Worm (Caenorhabditis elegans) whole organism, young adult: Measurements from ENCODE around the gene mrps-28.
A peak's percentile ranks its signal among the peaks of the same experiment; 100 is the strongest.

Experiments used
- B0261.1 ChIP-seq: sonication (generic microtip); optimal IDR thresholded peaks from 2 replicates; lab custom pipeline; 2016; ENCODE audit warnings: mild to moderate bottlenecking, missing genetic modification characterization, moderate library complexity, missing compliant biosample characterization
- B0336.3 ChIP-seq: fragments of 200-800 bp; sonication (Bioruptor generic); IDR thresholded peaks from 2 replicates; pipeline ENCODE4 v1.3.6; 2022; ENCODE audit warnings: missing genetic modification characterization, missing compliant biosample characterization
- C06A6.2 ChIP-seq: fragments of 200-800 bp; sonication (Bioruptor generic); conservative IDR thresholded peaks from 2 replicates; pipeline ENCODE4 v1.3.6; 2022; ENCODE audit warnings: missing genetic modification characterization, missing compliant biosample characterization
- F37B4.10 ChIP-seq: fragments of 200-800 bp; sonication (Bioruptor generic); IDR thresholded peaks from 2 replicates; pipeline ENCODE4 v1.3.6; 2022; ENCODE audit warnings: missing genetic modification characterization, missing compliant biosample characterization
- F52B5.7 ChIP-seq: sonication (generic microtip); optimal IDR thresholded peaks from 2 replicates; lab custom pipeline; 2016; ENCODE audit warnings: mild to moderate bottlenecking, missing genetic modification characterization, missing compliant biosample characterization
- K12H6.12 ChIP-seq: fragments of 200-800 bp; sonication (Bioruptor generic); optimal IDR thresholded peaks from 2 replicates; lab custom pipeline; 2018; ENCODE audit warnings: mild to moderate bottlenecking, missing genetic modification characterization, missing compliant biosample characterization
- T07F8.4 ChIP-seq: sonication (generic microtip); optimal IDR thresholded peaks from 2 replicates; lab custom pipeline; 2016; ENCODE audit warnings: mild to moderate bottlenecking, missing genetic modification characterization, moderate library complexity, missing compliant biosample characterization
- T26A5.8 ChIP-seq: sonication (generic microtip); optimal IDR thresholded peaks from 2 replicates; lab custom pipeline; 2016; ENCODE audit warnings: missing genetic modification characterization, missing compliant biosample characterization
- Y53G8AR.9 ChIP-seq: fragments of 200-800 bp; sonication (Bioruptor generic); conservative IDR thresholded peaks from 2 replicates; pipeline ENCODE4 v1.3.6; 2022; ENCODE audit warnings: missing genetic modification reagents, missing genetic modification characterization, missing compliant biosample characterization
- Y67H2A.10 ChIP-seq: fragments of 200-800 bp; sonication (Bioruptor generic); conservative IDR thresholded peaks from 2 replicates; pipeline ENCODE4 v1.3.6; 2022; ENCODE audit warnings: missing genetic modification reagents, missing genetic modification characterization, missing compliant biosample characterization
- Y95B8A.8 ChIP-seq: fragments of 200-800 bp; sonication (Bioruptor generic); IDR thresholded peaks from 2 replicates; pipeline ENCODE4 v1.3.6; 2022; ENCODE audit warnings: missing genetic modification reagents, missing genetic modification characterization, missing compliant biosample characterization
- atf-7 ChIP-seq: sonication (generic microtip); optimal IDR thresholded peaks from 2 replicates; lab custom pipeline; 2017; ENCODE audit warnings: mild to moderate bottlenecking, missing genetic modification characterization, missing compliant biosample characterization
- ceh-40 ChIP-seq: fragments of 200-800 bp; sonication (Bioruptor generic); IDR thresholded peaks from 2 replicates; pipeline ENCODE4 v1.3.6; 2022; ENCODE audit warnings: missing genetic modification characterization, missing compliant biosample characterization
- dox-1 ChIP-seq: fragments of 200-800 bp; sonication (Bioruptor generic); IDR thresholded peaks from 2 replicates; pipeline ENCODE4 v1.3.6; 2022; ENCODE audit warnings: missing genetic modification reagents, missing genetic modification characterization, missing compliant biosample characterization
- dpff-1 ChIP-seq: sonication (generic microtip); optimal IDR thresholded peaks from 2 replicates; lab custom pipeline; 2017; ENCODE audit warnings: mild to moderate bottlenecking, missing genetic modification characterization, missing compliant biosample characterization
- egl-18 ChIP-seq: fragments of 200-800 bp; sonication (Bioruptor generic); IDR thresholded peaks from 2 replicates; pipeline ENCODE4 v1.3.6; 2022; ENCODE audit warnings: missing genetic modification reagents, missing genetic modification characterization, missing compliant biosample characterization
- ekl-4 ChIP-seq: fragments of 200-800 bp; sonication (Bioruptor generic); IDR thresholded peaks from 2 replicates; pipeline ENCODE4 v1.3.6; 2022; ENCODE audit warnings: missing genetic modification reagents, missing genetic modification characterization, missing compliant biosample characterization
- hmg-1.2 ChIP-seq: fragments of 200-800 bp; sonication (Bioruptor generic); IDR thresholded peaks from 2 replicates; pipeline ENCODE4 v1.3.6; 2022; ENCODE audit warnings: missing genetic modification reagents, missing genetic modification characterization, missing compliant biosample characterization
- hsf-1 ChIP-seq: fragments of 200-800 bp; sonication (Bioruptor generic); IDR thresholded peaks from 2 replicates; pipeline ENCODE4 v1.3.6; 2022; ENCODE audit warnings: missing genetic modification reagents, missing genetic modification characterization, missing compliant biosample characterization
- madf-10 ChIP-seq: sonication (generic microtip); optimal IDR thresholded peaks from 2 replicates; lab custom pipeline; 2016; ENCODE audit warnings: mild to moderate bottlenecking, missing genetic modification characterization, missing compliant biosample characterization
- madf-8 ChIP-seq: fragments of 200-800 bp; sonication (Bioruptor generic); conservative IDR thresholded peaks from 2 replicates; pipeline ENCODE4 v1.3.6; 2022; ENCODE audit warnings: missing genetic modification reagents, missing genetic modification characterization, missing compliant biosample characterization
- mcd-1 ChIP-seq: fragments of 200-800 bp; sonication (Bioruptor generic); IDR thresholded peaks from 2 replicates; pipeline ENCODE4 v1.3.6; 2022; ENCODE audit warnings: missing genetic modification reagents, missing genetic modification characterization, missing compliant biosample characterization
- rcor-1 ChIP-seq: fragments of 200-800 bp; sonication (Bioruptor generic); IDR thresholded peaks from 2 replicates; pipeline ENCODE4 v1.3.6; 2022; ENCODE audit warnings: missing genetic modification reagents, missing genetic modification characterization, missing compliant biosample characterization
- rpc-1 ChIP-seq, 2 experiments: fragments of 150-350 bp in 1 of 2; sonication (generic microtip) in 1 of 2; optimal IDR thresholded peaks; 2 replicates each; lab custom pipeline; 2014 to 2018; ENCODE audit warnings: missing biosample characterization in 1 of 2, missing genetic modification characterization in 1 of 2, missing genetic modification reagents in 1 of 2, missing genotype in 1 of 2
- sea-2 ChIP-seq: fragments of 200-800 bp; sonication (Bioruptor generic); IDR thresholded peaks from 2 replicates; pipeline ENCODE4 v1.3.6; 2022; ENCODE audit warnings: missing genetic modification characterization, missing compliant biosample characterization
- snpc-1.3 ChIP-seq: sonication (generic microtip); optimal IDR thresholded peaks from 2 replicates; lab custom pipeline; 2017; ENCODE audit warnings: missing genetic modification characterization, mild to moderate bottlenecking, missing compliant biosample characterization, antibody characterized with exemption, moderate library complexity, missing genotype, missing genetic modification reagents; ENCODE audit not compliant: insufficient read depth
- snpc-3.4 ChIP-seq: sonication (generic microtip); optimal IDR thresholded peaks from 2 replicates; lab custom pipeline; 2017; ENCODE audit warnings: missing genetic modification characterization, mild to moderate bottlenecking, missing compliant biosample characterization, antibody characterized with exemption, moderate library complexity, missing genotype, missing genetic modification reagents
- snpc-4 ChIP-seq, 5 experiments: fragments of 150-350 bp in 1 of 5; sonication (generic microtip) in 4 of 5; optimal IDR thresholded peaks; 2 replicates each; lab custom pipeline; 2014 to 2018; ENCODE audit warnings: missing genetic modification characterization in 5 of 5, missing biosample characterization in 3 of 5, antibody characterized with exemption in 2 of 5, mild to moderate bottlenecking in 2 of 5, missing compliant biosample characterization in 2 of 5, missing genotype in 2 of 5, moderate library complexity in 2 of 5, missing genetic modification reagents in 1 of 5
- tbp1 ChIP-seq: fragments of 200-800 bp; sonication (Bioruptor generic); optimal IDR thresholded peaks from 2 replicates; lab custom pipeline; 2018; ENCODE audit warnings: mild to moderate bottlenecking, missing genetic modification characterization, missing compliant biosample characterization
- unc-62 ChIP-seq: fragments of 150-350 bp; optimal IDR thresholded peaks from 2 replicates; lab custom pipeline; 2014; ENCODE audit warnings: missing biosample characterization, missing genetic modification reagents, missing genetic modification characterization
- zfh-2 ChIP-seq: fragments of 200-800 bp; sonication (Bioruptor generic); conservative IDR thresholded peaks from 2 replicates; pipeline ENCODE4 v1.3.6; 2022; ENCODE audit warnings: missing genetic modification reagents, missing genetic modification characterization, missing compliant biosample characterization
- ztf-26 ChIP-seq: sonication (generic microtip); optimal IDR thresholded peaks from 2 replicates; lab custom pipeline; 2017; ENCODE audit warnings: missing genetic modification characterization, missing compliant biosample characterization
- ztf-28 ChIP-seq: fragments of 200-800 bp; sonication (Bioruptor generic); IDR thresholded peaks from 2 replicates; pipeline ENCODE4 v1.3.6; 2022; ENCODE audit warnings: missing genetic modification reagents, missing genetic modification characterization, missing compliant biosample characterization

mrps-28 gene

DNA sequence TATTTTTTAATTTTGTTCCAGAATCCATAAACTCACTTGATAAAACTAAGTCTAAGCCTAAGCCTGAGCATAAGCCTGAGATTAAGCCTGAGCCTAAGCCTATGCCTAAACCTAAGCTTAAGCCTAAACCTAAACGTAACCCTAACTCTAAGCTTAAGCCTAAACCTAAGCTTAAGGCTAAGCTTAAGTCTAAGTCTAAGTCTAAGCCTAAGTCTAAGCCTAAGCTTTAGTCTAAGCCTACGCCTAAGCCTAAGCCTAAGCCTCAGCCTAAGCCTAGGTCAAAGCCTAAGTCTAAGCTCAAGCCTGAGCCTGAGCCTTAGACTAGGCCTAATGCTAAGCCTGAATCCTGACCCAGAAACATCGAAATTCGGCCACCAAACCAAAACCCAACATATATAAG, 20.5 kb downstream of the mrps-28 start (continued):
- no peak for TF ChIP-seq madf-8
- TF ChIP-seq snpc-4 (GFP tag; optimal IDR thresholded peaks at IDR 0.05; lab: Kevin White, UChicago) = no peak
- TF ChIP-seq snpc-4 (tag; optimal IDR thresholded peaks at IDR 0.05; lab: Kevin White, UChicago) = no peak
- TF ChIP-seq F37B4.10 = no peak
- no peak for TF ChIP-seq ekl-4 (GFP tag; lab: Robert Waterston, UW)

DNA sequence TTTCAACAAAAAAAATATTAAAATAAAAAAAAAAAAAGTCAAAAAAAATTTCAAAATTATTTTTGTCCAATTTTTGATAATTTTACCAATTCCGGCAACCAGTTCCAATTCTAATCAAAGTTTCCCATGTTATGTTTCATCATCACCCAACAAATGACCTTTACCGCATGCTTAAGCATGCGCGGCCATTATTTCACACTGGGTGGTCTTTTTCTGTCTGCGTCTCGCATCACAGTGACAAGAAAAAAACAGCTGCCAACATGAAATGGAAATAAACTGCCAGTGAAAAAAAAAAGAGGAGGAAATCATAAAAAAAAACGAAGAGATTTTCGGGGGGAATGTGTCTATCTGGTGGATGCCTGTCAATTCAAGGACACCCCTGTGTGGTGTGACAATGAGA, 22.3 kb downstream of the mrps-28 start:
- TF ChIP-seq hmg-1.2 (GFP tag; lab: Robert Waterston, UW) (peak; percentile 26; the same call in 1 of the 2 replicates), T07F8.4 (tag; lab: Kevin White, UChicago) (no peak)

DNA sequence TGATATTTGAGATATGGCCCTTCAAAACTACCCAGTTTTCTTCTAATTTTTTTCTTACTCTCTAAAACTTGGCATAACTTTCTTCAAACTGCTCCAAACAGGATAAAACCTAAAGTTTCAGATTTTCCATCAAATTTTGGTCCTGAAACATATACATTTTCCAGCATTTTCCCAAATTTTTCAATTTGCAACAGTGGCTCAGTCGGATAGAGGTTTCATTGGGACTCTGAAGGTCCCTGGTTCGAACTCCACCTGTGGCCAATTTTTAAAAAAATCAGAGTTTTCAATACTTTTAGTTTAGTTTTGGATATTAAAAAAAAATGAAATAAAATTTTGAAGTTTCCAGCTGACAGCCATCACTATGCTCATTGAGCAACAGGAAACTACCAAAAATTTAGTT, 23.7 kb downstream of the mrps-28 start:
- TF ChIP-seq tbp1 (GFP tag; lab: Kevin White, UChicago) (peak; percentile 74), egl-18 (GFP tag; lab: Robert Waterston, UW) (no peak), B0261.1 (peak; percentile 35), rpc-1 (optimal IDR thresholded peaks at IDR 0.05; lab: Kevin White, UChicago) (peak; percentile 29), rpc-1 (tag; optimal IDR thresholded peaks at IDR 0.05; lab: Kevin White, UChicago) (peak; percentile 66)

DNA sequence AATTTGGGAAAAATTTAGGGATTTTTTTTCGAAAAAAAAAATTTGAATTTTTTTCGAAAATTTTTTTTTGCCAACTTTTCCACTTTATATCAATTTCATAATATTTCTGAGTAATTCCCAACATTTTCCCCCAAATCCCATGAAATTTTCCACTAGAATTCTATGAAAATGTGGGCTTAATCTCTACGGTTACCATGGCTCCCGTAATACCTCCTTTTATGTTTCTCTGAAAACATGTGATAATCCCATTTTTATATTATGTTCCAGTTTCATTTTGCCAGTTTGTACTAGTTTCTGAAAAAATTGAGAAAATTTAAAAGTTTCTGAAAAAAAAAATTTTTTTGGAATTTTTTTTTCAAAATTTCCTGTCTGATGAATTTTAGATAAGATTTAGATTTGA, 24.2 kb downstream of the mrps-28 start:
- TF ChIP-seq ztf-28 (GFP tag; lab: Robert Waterston, UW) = no peak
- no peak for TF ChIP-seq Y95B8A.8 (GFP tag; lab: Robert Waterston, UW)
- TF ChIP-seq T26A5.8 = no peak
- TF ChIP-seq F37B4.10 = no peak
- no peak for TF ChIP-seq madf-10 (tag; lab: Kevin White, UChicago)
- no peak for TF ChIP-seq Y67H2A.10 (GFP tag; lab: Robert Waterston, UW)
- no peak for TF ChIP-seq dpff-1 (tag; lab: Kevin White, UChicago)
- TF ChIP-seq snpc-3.4 (tag; lab: Kevin White, UChicago) = no peak
- TF ChIP-seq B0261.1 = no peak
- TF ChIP-seq ceh-40 = no peak
- no peak for TF ChIP-seq dox-1 (GFP tag; lab: Robert Waterston, UW)
- TF ChIP-seq B0336.3 (GFP tag; lab: Robert Waterston, UW) = no peak
- TF ChIP-seq snpc-1.3 = no peak
- no peak for TF ChIP-seq unc-62 (GFP tag; lab: Kevin White, UChicago)
- TF ChIP-seq C06A6.2 (GFP tag; lab: Robert Waterston, UW) = no peak

DNA sequence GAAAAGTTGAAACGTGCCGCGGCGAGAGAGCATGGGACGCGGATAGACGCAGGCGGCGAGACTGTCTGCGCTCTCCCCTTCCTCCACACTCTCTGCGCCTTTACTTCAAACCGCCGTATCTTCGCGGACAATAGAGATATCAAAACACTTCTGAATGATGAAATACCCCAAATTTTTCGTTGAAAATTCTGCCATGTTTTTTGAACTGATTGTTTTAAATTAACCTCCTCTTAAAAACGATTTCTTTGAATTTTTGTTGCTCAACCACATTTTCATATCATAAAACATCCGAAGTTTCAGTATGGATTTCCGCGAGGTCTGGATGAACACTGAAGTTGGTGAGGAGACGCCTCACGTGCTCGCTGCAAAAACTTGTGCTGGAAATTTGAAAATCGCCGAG, 25.9 kb downstream of the mrps-28 start, which contains the start of gene Y43F8C.11:
TSS of gene Y43F8C.11 (plus strand) at position 301 of the 400 bp plus-strand sequence.
- no peak for TF ChIP-seq madf-10 (tag; lab: Kevin White, UChicago)
- 0 out of 2 replicates have a peak, but pooled peaks have one; percentile 26 for TF ChIP-seq zfh-2
- TF ChIP-seq hmg-1.2 (GFP tag; lab: Robert Waterston, UW) = peak; percentile 29

DNA sequence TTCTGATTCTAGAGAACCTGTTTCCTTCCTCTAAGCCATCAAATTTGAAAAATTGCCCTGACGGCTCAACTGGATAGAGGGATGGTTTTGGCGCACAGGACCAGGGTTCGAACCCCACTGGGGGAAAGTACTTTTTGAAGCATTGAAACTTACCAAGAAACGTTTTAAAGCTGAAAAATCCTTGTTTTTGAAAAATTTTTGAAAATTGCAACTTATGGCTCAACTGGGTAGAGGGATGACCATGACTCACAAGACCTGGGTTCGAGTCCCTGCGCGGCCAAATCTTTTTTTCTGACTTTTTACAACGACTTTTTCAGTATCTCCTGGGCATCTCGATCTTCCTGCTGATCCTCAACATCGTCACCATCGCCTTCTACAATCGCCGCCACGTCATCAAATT, 26.8 kb downstream of the mrps-28 start:
- TF ChIP-seq sea-2 = no peak
- no peak for TF ChIP-seq ztf-26 (tag; lab: Kevin White, UChicago)
- no peak for TF ChIP-seq Y53G8AR.9 (GFP tag; lab: Robert Waterston, UW)
- TF ChIP-seq hsf-1 = no peak
- peak; percentile 40 for TF ChIP-seq B0261.1
- no peak for TF ChIP-seq F52B5.7 (tag; lab: Kevin White, UChicago)
- TF ChIP-seq mcd-1 = no peak
- TF ChIP-seq snpc-1.3 = no peak
- TF ChIP-seq tbp1 (GFP tag; lab: Kevin White, UChicago) = peak; percentile 76
- no peak for TF ChIP-seq atf-7 (tag; lab: Kevin White, UChicago)
- no peak for TF ChIP-seq K12H6.12
- TF ChIP-seq rcor-1 = no peak
- TF ChIP-seq rpc-1 (optimal IDR thresholded peaks at IDR 0.05; lab: Kevin White, UChicago) = peak; percentile 7
- peak; percentile 64 for TF ChIP-seq rpc-1 (tag; optimal IDR thresholded peaks at IDR 0.05; lab: Kevin White, UChicago)
- TF ChIP-seq zfh-2 = no peak
